Fruit fly (Drosophila melanogaster) whole organism, embryonic: ENCODE measurements around the gene CG6180.

ENCODE experiments used
- Ada2b ChIP-seq: fragments of 200-800 bp; sonication (Bioruptor generic); IDR thresholded peaks from 2 replicates; pipeline ENCODE4 v1.3.6; 2022; ENCODE audit warnings: missing biosample characterization, missing genetic modification characterization
- Aef1 ChIP-seq: fragments of 200-800 bp; sonication (Bioruptor generic); IDR thresholded peaks from 3 replicates; pipeline ENCODE4 v1.3.6; 2022; ENCODE audit warnings: missing biosample characterization, missing genetic modification characterization
- B-H2 ChIP-seq: fragments of 200-800 bp; sonication (Bioruptor generic); optimal IDR thresholded peaks from 2 replicates; lab custom pipeline; 2018; ENCODE audit warnings: missing biosample characterization, mild to moderate bottlenecking, missing genetic modification characterization
- Bgb ChIP-seq: fragments of 200-800 bp; sonication (Bioruptor generic); IDR thresholded peaks from 2 replicates; pipeline ENCODE4 v1.3.6; 2022; ENCODE audit warnings: missing biosample characterization, missing genetic modification characterization; ENCODE audit not compliant: partially characterized antibody
- CG10431 ChIP-seq: fragments of 200-800 bp; sonication (Bioruptor generic); optimal IDR thresholded peaks from 3 replicates; lab custom pipeline; 2018; ENCODE audit warnings: missing biosample characterization, mild to moderate bottlenecking, missing genetic modification characterization
- CG10462 ChIP-seq: fragments of 200-800 bp; sonication (Bioruptor generic); optimal IDR thresholded peaks from 2 replicates; lab custom pipeline; 2016; ENCODE audit warnings: missing biosample characterization, missing genetic modification characterization
- CG10565 ChIP-seq: fragments of 200-800 bp; sonication (Bioruptor generic); optimal IDR thresholded peaks from 3 replicates; lab custom pipeline; 2016; ENCODE audit warnings: missing biosample characterization, mild to moderate bottlenecking, missing genetic modification characterization
- CG10959 ChIP-seq: fragments of 200-800 bp; sonication (Bioruptor generic); IDR thresholded peaks from 2 replicates; pipeline ENCODE4 v1.3.6; 2022; ENCODE audit warnings: missing biosample characterization, missing genetic modification characterization
- CG11398 ChIP-seq: fragments of 200-800 bp; sonication (Bioruptor generic); optimal IDR thresholded peaks from 2 replicates; lab custom pipeline; 2016; ENCODE audit warnings: missing biosample characterization, missing genetic modification characterization
- CG17612 ChIP-seq: fragments of 200-800 bp; sonication (Bioruptor generic); IDR thresholded peaks from 2 replicates; pipeline ENCODE4 v1.3.6; 2022; ENCODE audit warnings: missing biosample characterization, missing genetic modification characterization
- CG18619 ChIP-seq: fragments of 200-800 bp; sonication (Bioruptor generic); optimal IDR thresholded peaks from 3 replicates; lab custom pipeline; 2017; ENCODE audit warnings: missing biosample characterization, mild to moderate bottlenecking, missing genetic modification characterization
- CG2199 ChIP-seq: fragments of 200-800 bp; sonication (Bioruptor generic); IDR thresholded peaks from 3 replicates; pipeline ENCODE4 v1.3.6; 2022; ENCODE audit warnings: missing biosample characterization, missing genetic modification characterization
- CG32767 ChIP-seq: fragments of 200-800 bp; sonication (Bioruptor generic); IDR thresholded peaks from 2 replicates; pipeline ENCODE4 v1.3.6; 2022; ENCODE audit warnings: missing biosample characterization, missing genetic modification characterization
- CG4404 ChIP-seq: fragments of 200-800 bp; sonication (Bioruptor generic); IDR thresholded peaks from 2 replicates; pipeline ENCODE4 v1.3.6; 2022; ENCODE audit warnings: missing biosample characterization, missing genetic modification characterization
- CG4854 ChIP-seq: fragments of 200-800 bp; sonication (Bioruptor generic); optimal IDR thresholded peaks from 2 replicates; lab custom pipeline; 2016; ENCODE audit warnings: missing biosample characterization, missing genetic modification characterization, inconsistent platforms
- CG6683 ChIP-seq: fragments of 200-800 bp; sonication (Bioruptor generic); optimal IDR thresholded peaks from 2 replicates; lab custom pipeline; 2017; ENCODE audit warnings: missing biosample characterization, mild to moderate bottlenecking, missing genetic modification characterization, missing genetic modification reagents
- CG6765 ChIP-seq: fragments of 200-800 bp; sonication (Bioruptor generic); optimal IDR thresholded peaks from 3 replicates; lab custom pipeline; 2017; ENCODE audit warnings: missing biosample characterization, mild to moderate bottlenecking, missing genetic modification characterization
- CG6854 ChIP-seq: fragments of 200-800 bp; sonication (Bioruptor generic); optimal IDR thresholded peaks from 3 replicates; lab custom pipeline; 2017; ENCODE audit warnings: missing biosample characterization, mild to moderate bottlenecking, missing genetic modification characterization
- CG7271 ChIP-seq: fragments of 200-800 bp; sonication (Bioruptor generic); optimal IDR thresholded peaks from 2 replicates; lab custom pipeline; 2018; ENCODE audit warnings: missing biosample characterization, mild to moderate bottlenecking, missing genetic modification characterization, moderate library complexity
- CG9215 ChIP-seq: fragments of 200-800 bp; sonication (Bioruptor generic); IDR thresholded peaks from 2 replicates; pipeline ENCODE4 v1.3.6; 2022; ENCODE audit warnings: missing biosample characterization, missing genetic modification characterization
- CG9797 ChIP-seq: fragments of 200-800 bp; sonication (Bioruptor generic); optimal IDR thresholded peaks from 3 replicates; lab custom pipeline; 2018; ENCODE audit warnings: missing biosample characterization, mild to moderate bottlenecking, missing genetic modification characterization
- D ChIP-seq, 2 experiments: fragments of 200-800 bp in 1 of 2; fragments of >200 bp in 1 of 2; sonication (Bioruptor generic) in 1 of 2; optimal IDR thresholded peaks; 2 replicates in 1 of 2; 3 replicates in 1 of 2; lab custom pipeline; 2017; ENCODE audit warnings: mild to moderate bottlenecking in 1 of 2, missing biosample characterization in 1 of 2, missing genetic modification characterization in 1 of 2, missing genetic modification reagents in 1 of 2
- Fer2 ChIP-seq: fragments of 200-800 bp; sonication (Bioruptor generic); optimal IDR thresholded peaks from 2 replicates; lab custom pipeline; 2018; ENCODE audit warnings: missing biosample characterization, mild to moderate bottlenecking, missing genetic modification characterization, moderate library complexity
- H2.0 ChIP-seq: fragments of 200-800 bp; sonication (Bioruptor generic); IDR thresholded peaks from 2 replicates; pipeline ENCODE4 v1.3.6; 2022; ENCODE audit warnings: missing biosample characterization, missing genetic modification characterization
- Hsf ChIP-seq: fragments of 200-800 bp; sonication (Bioruptor generic); optimal IDR thresholded peaks from 3 replicates; lab custom pipeline; 2016; ENCODE audit warnings: missing biosample characterization, missing genetic modification characterization
- Jarid2 ChIP-seq: fragments of 200-800 bp; sonication (Bioruptor generic); optimal IDR thresholded peaks from 3 replicates; lab custom pipeline; 2017; ENCODE audit warnings: mild to moderate bottlenecking, missing biosample characterization, missing genetic modification reagents, missing genetic modification characterization
- NC2α ChIP-seq: fragments of 200-800 bp; sonication (Bioruptor generic); optimal IDR thresholded peaks from 2 replicates; lab custom pipeline; 2016; ENCODE audit warnings: missing biosample characterization, missing genetic modification characterization
- Nf-YC ChIP-seq: fragments of 200-800 bp; optimal IDR thresholded peaks from 3 replicates; lab custom pipeline; 2019; ENCODE audit warnings: missing biosample characterization, mild to moderate bottlenecking, missing genetic modification characterization, moderate library complexity
- NfI ChIP-seq: fragments of 200-800 bp; sonication (Bioruptor generic); optimal IDR thresholded peaks from 3 replicates; lab custom pipeline; 2018; ENCODE audit warnings: missing biosample characterization, mild to moderate bottlenecking, missing genetic modification characterization, moderate library complexity
- Oaz ChIP-seq: fragments of 200-800 bp; sonication (Bioruptor generic); IDR thresholded peaks from 2 replicates; pipeline ENCODE4 v1.3.6; 2022; ENCODE audit warnings: missing biosample characterization, missing genetic modification characterization
- Ravus ChIP-seq: fragments of 200-800 bp; sonication (Bioruptor generic); IDR thresholded peaks from 2 replicates; pipeline ENCODE4 v1.3.6; 2022; ENCODE audit warnings: missing biosample characterization, missing genetic modification characterization
- Taf1 ChIP-seq: fragments of 200-800 bp; sonication (Bioruptor generic); IDR thresholded peaks from 2 replicates; pipeline ENCODE4 v1.3.6; 2022; ENCODE audit warnings: missing biosample characterization, missing genetic modification characterization
- abd-A ChIP-seq: fragments of 200-800 bp; sonication (Bioruptor generic); optimal IDR thresholded peaks from 3 replicates; lab custom pipeline; 2019; ENCODE audit warnings: missing biosample characterization, mild to moderate bottlenecking, missing genetic modification characterization, moderate library complexity
- ase ChIP-seq: fragments of 200-800 bp; sonication (Bioruptor generic); IDR thresholded peaks from 3 replicates; pipeline ENCODE4 v1.3.6; 2022; ENCODE audit warnings: missing biosample characterization, missing genetic modification characterization
- ato ChIP-seq: fragments of 200-800 bp; sonication (Bioruptor generic); IDR thresholded peaks from 2 replicates; pipeline ENCODE4 v1.3.6; 2022; ENCODE audit warnings: missing biosample characterization, missing genetic modification characterization; ENCODE audit not compliant: partially characterized antibody
- az2 ChIP-seq: fragments of 200-800 bp; sonication (Bioruptor generic); optimal IDR thresholded peaks from 3 replicates; lab custom pipeline; 2016; ENCODE audit warnings: missing biosample characterization, missing genetic modification characterization
- chm ChIP-seq: fragments of 200-800 bp; sonication (Bioruptor generic); IDR thresholded peaks from 2 replicates; pipeline ENCODE4 v1.3.6; 2022; ENCODE audit warnings: missing biosample characterization, missing genetic modification characterization
- ci ChIP-seq: fragments of 200-800 bp; sonication (Bioruptor generic); IDR thresholded peaks from 3 replicates; pipeline ENCODE4 v1.3.6; 2022; ENCODE audit warnings: missing biosample characterization, missing genetic modification characterization
- crol ChIP-seq: fragments of 200-800 bp; sonication (Bioruptor generic); IDR thresholded peaks from 2 replicates; pipeline ENCODE4 v1.3.6; 2022; ENCODE audit warnings: missing biosample characterization, missing genetic modification characterization
- dysf ChIP-seq: fragments of 200-800 bp; sonication (Bioruptor generic); IDR thresholded peaks from 3 replicates; pipeline ENCODE4 v1.3.6; 2022; ENCODE audit warnings: missing biosample characterization, missing genetic modification characterization
- gt ChIP-seq: fragments of 200-800 bp; sonication (Bioruptor generic); IDR thresholded peaks from 2 replicates; pipeline ENCODE4 v1.3.6; 2022; ENCODE audit warnings: missing biosample characterization, missing genetic modification characterization
- hb ChIP-seq: fragments of 200-800 bp; sonication (Bioruptor generic); IDR thresholded peaks from 3 replicates; pipeline ENCODE4 v1.3.6; 2022; ENCODE audit warnings: missing biosample characterization, missing genetic modification characterization; ENCODE audit not compliant: partially characterized antibody
- mld ChIP-seq: fragments of 200-800 bp; sonication (Bioruptor generic); IDR thresholded peaks from 3 replicates; pipeline ENCODE4 v1.3.6; 2022; ENCODE audit warnings: missing biosample characterization, missing genetic modification characterization; ENCODE audit not compliant: partially characterized antibody
- p53 ChIP-seq: fragments of 200-800 bp; sonication (Bioruptor generic); optimal IDR thresholded peaks from 2 replicates; lab custom pipeline; 2016; ENCODE audit warnings: missing biosample characterization, missing genetic modification characterization
- pfk ChIP-seq: fragments of 200-800 bp; sonication (Bioruptor generic); optimal IDR thresholded peaks from 2 replicates; lab custom pipeline; 2018; ENCODE audit warnings: missing biosample characterization, mild to moderate bottlenecking, missing genetic modification characterization, moderate library complexity
- prd ChIP-seq, 3 experiments: fragments of >200 bp in 2 of 3; fragments of 200-800 bp in 1 of 3; sonication (Bioruptor generic) in 1 of 3; optimal IDR thresholded peaks in 2 of 3; IDR thresholded peaks in 1 of 3; 2 replicates in 2 of 3; 3 replicates in 1 of 3; pipeline versions ENCODE4 v1.3.6 to Lab custom; 2017 to 2022; ENCODE audit warnings: missing biosample characterization in 1 of 3, missing genetic modification characterization in 1 of 3
- sqz ChIP-seq: fragments of 200-800 bp; sonication (Bioruptor generic); optimal IDR thresholded peaks from 3 replicates; lab custom pipeline; 2018; ENCODE audit warnings: missing biosample characterization, mild to moderate bottlenecking, missing genetic modification characterization
- vvl ChIP-seq: fragments of 200-800 bp; sonication (Bioruptor generic); IDR thresholded peaks from 2 replicates; pipeline ENCODE4 v1.3.6; 2022; ENCODE audit warnings: missing biosample characterization, missing genetic modification characterization

Gene CG6180

dm6 chr2L:12718437-12719376 lies 11.2 kb downstream of the CG6180 start, which contains the start of gene MRP (continued):
- no peak for TF ChIP-seq prd (optimal IDR thresholded peaks at IDR 0.05; lab: Kevin White, UChicago)
- TF ChIP-seq prd (GFP tag; IDR thresholded peaks at IDR 0.05; lab: Robert Waterston, UW) = no peak
- no peak for TF ChIP-seq CG6683
- TF ChIP-seq CG7271 (tag; lab: Kevin White, UChicago) = no peak
- no peak for TF ChIP-seq CG10959 (GFP tag; lab: Robert Waterston, UW)
- TF ChIP-seq ci (GFP tag; lab: Robert Waterston, UW) = no peak
- TF ChIP-seq Fer2 (tag; lab: Kevin White, UChicago) = no peak
- no peak for TF ChIP-seq crol (GFP tag; lab: Robert Waterston, UW)
- no peak for TF ChIP-seq CG10431 (GFP tag; lab: Kevin White, UChicago)
- peak; percentile 89 for TF ChIP-seq Jarid2 (GFP tag; lab: Kevin White, UChicago)
- TF ChIP-seq chm (GFP tag; lab: Robert Waterston, UW) = no peak
- TF ChIP-seq CG4854 = no peak
- peak; percentile 25; the same call in 1 of the 2 replicates for TF ChIP-seq vvl (GFP tag; lab: Robert Waterston, UW)
- no peak for TF ChIP-seq H2.0 (GFP tag; lab: Robert Waterston, UW)
- TF ChIP-seq CG18619 (GFP tag; lab: Kevin White, UChicago) = no peak
- TF ChIP-seq CG9215 (GFP tag; lab: Robert Waterston, UW) = no peak
- TF ChIP-seq Aef1 (GFP tag; lab: Robert Waterston, UW) = peak; percentile 28; the same call in 1 of the 3 replicates
- no peak for TF ChIP-seq pfk (GFP tag; lab: Kevin White, UChicago)
- no peak for TF ChIP-seq CG10565
- TF ChIP-seq B-H2 = no peak
- no peak for TF ChIP-seq p53 (GFP tag; lab: Kevin White, UChicago)
- no peak for TF ChIP-seq mld
- 0 out of 3 replicates have a peak, but pooled peaks have one; percentile 37 for TF ChIP-seq ase (GFP tag; lab: Robert Waterston, UW)
- no peak for TF ChIP-seq dysf
- TF ChIP-seq CG17612 (GFP tag; lab: Robert Waterston, UW) = no peak
- no peak for TF ChIP-seq gt
- peak; percentile 51 for TF ChIP-seq Nf-YC
- TF ChIP-seq Ada2b (GFP tag; lab: Robert Waterston, UW) = no peak
- no peak for TF ChIP-seq Ravus (GFP tag; lab: Robert Waterston, UW)
- no peak for TF ChIP-seq CG6854 (GFP tag; lab: Kevin White, UChicago)
- no peak for TF ChIP-seq abd-A (tag; lab: Kevin White, UChicago)
- no peak for TF ChIP-seq CG11398 (GFP tag; lab: Kevin White, UChicago)
- TF ChIP-seq az2 (GFP tag; lab: Kevin White, UChicago) = no peak
- no peak for TF ChIP-seq CG10462 (GFP tag; lab: Kevin White, UChicago)
- no peak for TF ChIP-seq CG9797 (GFP tag; lab: Kevin White, UChicago)
- no peak for TF ChIP-seq CG4404 (GFP tag; lab: Robert Waterston, UW)
- TF ChIP-seq CG6765 = peak; percentile 34
- TF ChIP-seq Hsf (GFP tag; lab: Kevin White, UChicago) = no peak
- TF ChIP-seq ato (GFP tag; lab: Robert Waterston, UW) = no peak
- TF ChIP-seq NC2α = no peak
- no peak for TF ChIP-seq CG32767
- TF ChIP-seq sqz = peak; percentile 69
- TF ChIP-seq Taf1 (GFP tag; lab: Robert Waterston, UW) = no peak
- TF ChIP-seq Oaz = no peak
- TF ChIP-seq NfI (GFP tag; lab: Kevin White, UChicago) = peak; percentile 6
- TF ChIP-seq CG2199 = peak; percentile 73; the same call in 2 of the 3 replicates
- TF ChIP-seq D (optimal IDR thresholded peaks at IDR 0.05; lab: Kevin White, UChicago) = no peak
- TF ChIP-seq D (GFP tag; optimal IDR thresholded peaks at IDR 0.05; lab: Kevin White, UChicago) = no peak
- TF ChIP-seq Bgb = peak; percentile 64
- no peak for TF ChIP-seq hb (GFP tag; lab: Robert Waterston, UW)
